Fruit fly (Drosophila melanogaster) whole organism, embryonic: ENCODE measurements around the gene ci.

ENCODE experiments used
- BEAF-32 ChIP-seq: fragments of 200-800 bp; sonication (Bioruptor generic); optimal IDR thresholded peaks from 3 replicates; lab custom pipeline; 2017; ENCODE audit warnings: missing biosample characterization, missing genetic modification characterization, mild to moderate bottlenecking, moderate library complexity, missing genetic modification reagents
- CG1024 ChIP-seq: fragments of 200-800 bp; sonication (Bioruptor generic); IDR thresholded peaks from 2 replicates; pipeline ENCODE4 v1.3.6; 2022; ENCODE audit warnings: missing biosample characterization, missing genetic modification characterization
- CG11504 ChIP-seq: fragments of 200-800 bp; sonication (Bioruptor generic); optimal IDR thresholded peaks from 3 replicates; lab custom pipeline; 2019; ENCODE audit warnings: missing biosample characterization, mild to moderate bottlenecking, missing genetic modification characterization, moderate library complexity
- CG18619 ChIP-seq: fragments of 200-800 bp; sonication (Bioruptor generic); optimal IDR thresholded peaks from 3 replicates; lab custom pipeline; 2017; ENCODE audit warnings: missing biosample characterization, mild to moderate bottlenecking, missing genetic modification characterization
- CG30020 ChIP-seq: fragments of 200-800 bp; optimal IDR thresholded peaks from 2 replicates; lab custom pipeline; 2019; ENCODE audit warnings: missing biosample characterization, mild to moderate bottlenecking, missing genetic modification characterization, moderate library complexity
- CG9727 ChIP-seq: fragments of 200-800 bp; sonication (Bioruptor generic); optimal IDR thresholded peaks from 3 replicates; lab custom pipeline; 2017; ENCODE audit warnings: missing biosample characterization, mild to moderate bottlenecking, missing genetic modification characterization
- D19A ChIP-seq: fragments of 200-800 bp; optimal IDR thresholded peaks from 3 replicates; lab custom pipeline; 2019; ENCODE audit warnings: missing biosample characterization, mild to moderate bottlenecking, missing genetic modification characterization, moderate library complexity
- H2.0 ChIP-seq: fragments of 200-800 bp; sonication (Bioruptor generic); IDR thresholded peaks from 2 replicates; pipeline ENCODE4 v1.3.6; 2022; ENCODE audit warnings: missing biosample characterization, missing genetic modification characterization
- Sox100B ChIP-seq: fragments of 200-800 bp; sonication (Bioruptor generic); optimal IDR thresholded peaks from 3 replicates; lab custom pipeline; 2018; ENCODE audit warnings: missing biosample characterization, mild to moderate bottlenecking, missing genetic modification characterization
- da ChIP-seq: fragments of 200-800 bp; sonication (Bioruptor generic); optimal IDR thresholded peaks from 2 replicates; lab custom pipeline; 2016; ENCODE audit warnings: missing biosample characterization, missing genetic modification characterization
- gsb-n ChIP-seq: fragments of 200-800 bp; sonication (Bioruptor generic); optimal IDR thresholded peaks from 3 replicates; lab custom pipeline; 2018; ENCODE audit warnings: missing biosample characterization, mild to moderate bottlenecking, missing genetic modification characterization
- nerfin-1 ChIP-seq: fragments of 200-800 bp; sonication (Bioruptor generic); optimal IDR thresholded peaks from 3 replicates; lab custom pipeline; 2019; ENCODE audit warnings: missing biosample characterization, mild to moderate bottlenecking, missing genetic modification characterization, moderate library complexity
- row ChIP-seq: fragments of 200-800 bp; sonication (Bioruptor generic); IDR thresholded peaks from 3 replicates; pipeline ENCODE4 v1.3.6; 2022; ENCODE audit warnings: missing biosample characterization, missing genetic modification characterization
- sens ChIP-seq: fragments of 200-800 bp; sonication (Bioruptor generic); peaks from one replicate; lab custom pipeline; 2016; ENCODE audit warnings: missing biosample characterization, missing genetic modification characterization
- ssp ChIP-seq: fragments of 200-800 bp; sonication (Bioruptor generic); IDR thresholded peaks from 2 replicates; pipeline ENCODE4 v1.3.6; 2022; ENCODE audit warnings: missing biosample characterization, missing genetic modification characterization

Gene ci

dm6 chr4:1409-1808 is 55.4 kb downstream of the ci start:
- TF ChIP-seq row (GFP tag; lab: Robert Waterston, UW) (0 out of 3 replicates have a peak, but pooled peaks have one; percentile 32), CG9727 (GFP tag; lab: Kevin White, UChicago) (no peak), ssp (GFP tag; lab: Robert Waterston, UW) (peak; percentile 76), da (GFP tag; lab: Kevin White, UChicago) (no peak), Sox100B (GFP tag; lab: Kevin White, UChicago) (no peak), nerfin-1 (no peak), H2.0 (no peak), BEAF-32 (GFP tag; lab: Kevin White, UChicago) (peak; percentile 9), CG18619 (GFP tag; lab: Kevin White, UChicago) (no peak), CG11504 (tag; lab: Kevin White, UChicago) (no peak), CG30020 (tag; lab: Kevin White, UChicago) (peak; percentile 86), CG1024 (GFP tag; lab: Robert Waterston, UW) (peak; percentile 73), D19A (peak; percentile 81)

dm6 chr4:579-978 is 56.3 kb downstream of the ci start, which contains the start of gene JYalpha:
Gene JYalpha, plus strand, starts transcription at chr4:879.
- TF ChIP-seq sens (GFP tag; lab: Kevin White, UChicago) (peak; percentile 43), gsb-n (no peak)
